Worm (Caenorhabditis elegans): Measurements from ENCODE around the gene Y116A8C.465.

Gene Y116A8C.465

ce11 chrIV:17096168-17096567 lies 31.1 kb downstream of the Y116A8C.465 start, which contains the start of gene Y116A8C.27:
TSS of gene Y116A8C.27 (minus strand) at chrIV:17096268.
- no peak for TF ChIP-seq flt-1 (GFP tag; IDR thresholded peaks at IDR 0.05)
- no peak for TF ChIP-seq ztf-23 (GFP tag; IDR thresholded peaks at IDR 0.05)

ce11 chrIV:17099113-17099512 lies 34.1 kb downstream of the Y116A8C.465 start:
- TF ChIP-seq cog-1 (tag; optimal IDR thresholded peaks at IDR 0.05) (no peak), med-1 (GFP tag; optimal IDR thresholded peaks at IDR 0.05; ENCODE audit: insufficient read depth) (no peak), ref-1 (GFP tag; conservative IDR thresholded peaks at IDR 0.05) (0 out of 2 replicates have a peak, but pooled peaks have one; percentile 23), ztf-29 (GFP tag; IDR thresholded peaks at IDR 0.05) (no peak), ztf-23 (GFP tag; IDR thresholded peaks at IDR 0.05) (no peak), tab-1 (GFP tag; IDR thresholded peaks at IDR 0.05) (no peak), flt-1 (GFP tag; IDR thresholded peaks at IDR 0.05) (no peak), klf-2 (GFP tag; conservative IDR thresholded peaks at IDR 0.05) (0 out of 2 replicates have a peak, but pooled peaks have one; percentile 3), T22C8.4 (GFP tag; IDR thresholded peaks at IDR 0.05) (no peak)

- TF ChIP-seq cog-1 (tag; optimal IDR thresholded peaks at IDR 0.05): no peak
- no peak for TF ChIP-seq klf-2 (GFP tag; conservative IDR thresholded peaks at IDR 0.05)
- TF ChIP-seq tab-1 (GFP tag; IDR thresholded peaks at IDR 0.05): no peak
- TF ChIP-seq ref-1 (GFP tag; conservative IDR thresholded peaks at IDR 0.05): no peak
- no peak for TF ChIP-seq flt-1 (GFP tag; IDR thresholded peaks at IDR 0.05)
- TF ChIP-seq ztf-29 (GFP tag; IDR thresholded peaks at IDR 0.05): no peak
- no peak for TF ChIP-seq med-1 (GFP tag; optimal IDR thresholded peaks at IDR 0.05; ENCODE audit: insufficient read depth)
- no peak for TF ChIP-seq T22C8.4 (GFP tag; IDR thresholded peaks at IDR 0.05)
- no peak for TF ChIP-seq ztf-23 (GFP tag; IDR thresholded peaks at IDR 0.05)
Measured at ce11 chrIV:17100148-17100547, 35.1 kb downstream of the Y116A8C.465 start, which contains the start of gene bca-2. TSS of gene bca-2 (minus strand) at chrIV:17100248.

ce11 chrIV:17100628-17101338 lies 35.7 kb downstream of the Y116A8C.465 start:
- TF ChIP-seq cog-1 (tag; optimal IDR thresholded peaks at IDR 0.05): no peak
- TF ChIP-seq med-1 (GFP tag; optimal IDR thresholded peaks at IDR 0.05; ENCODE audit: insufficient read depth): no peak
- no peak for TF ChIP-seq ref-1 (GFP tag; conservative IDR thresholded peaks at IDR 0.05)
- TF ChIP-seq tab-1 (GFP tag; IDR thresholded peaks at IDR 0.05): no peak
- TF ChIP-seq ztf-29 (GFP tag; IDR thresholded peaks at IDR 0.05): no peak
- TF ChIP-seq ztf-23 (GFP tag; IDR thresholded peaks at IDR 0.05): no peak
- no peak for TF ChIP-seq klf-2 (GFP tag; conservative IDR thresholded peaks at IDR 0.05)
- no peak for TF ChIP-seq flt-1 (GFP tag; IDR thresholded peaks at IDR 0.05)
- TF ChIP-seq T22C8.4 (GFP tag; IDR thresholded peaks at IDR 0.05): no peak

- TF ChIP-seq klf-2 (GFP tag; conservative IDR thresholded peaks at IDR 0.05): no peak
- TF ChIP-seq cog-1 (tag; optimal IDR thresholded peaks at IDR 0.05): no peak
- TF ChIP-seq T22C8.4 (GFP tag; IDR thresholded peaks at IDR 0.05): no peak
- no peak for TF ChIP-seq flt-1 (GFP tag; IDR thresholded peaks at IDR 0.05)
- TF ChIP-seq ztf-23 (GFP tag; IDR thresholded peaks at IDR 0.05): no peak
- TF ChIP-seq ref-1 (GFP tag; conservative IDR thresholded peaks at IDR 0.05): no peak
- TF ChIP-seq ztf-29 (GFP tag; IDR thresholded peaks at IDR 0.05): no peak
- TF ChIP-seq tab-1 (GFP tag; IDR thresholded peaks at IDR 0.05): no peak
- no peak for TF ChIP-seq med-1 (GFP tag; optimal IDR thresholded peaks at IDR 0.05; ENCODE audit: insufficient read depth)
Measured at ce11 chrIV:17103116-17103515, 38.1 kb downstream of the Y116A8C.465 start.

- TF ChIP-seq med-1 (GFP tag; optimal IDR thresholded peaks at IDR 0.05; ENCODE audit: insufficient read depth) (no peak), ztf-29 (GFP tag; IDR thresholded peaks at IDR 0.05) (no peak), cog-1 (tag; optimal IDR thresholded peaks at IDR 0.05) (no peak), ref-1 (GFP tag; conservative IDR thresholded peaks at IDR 0.05) (no peak), klf-2 (GFP tag; conservative IDR thresholded peaks at IDR 0.05) (no peak), T22C8.4 (GFP tag; IDR thresholded peaks at IDR 0.05) (no peak), tab-1 (GFP tag; IDR thresholded peaks at IDR 0.05) (no peak), flt-1 (GFP tag; IDR thresholded peaks at IDR 0.05) (no peak), ztf-23 (GFP tag; IDR thresholded peaks at IDR 0.05) (no peak)
Measured at ce11 chrIV:17103615-17104014, 38.6 kb downstream of the Y116A8C.465 start, which contains the start of gene Y116A8C.30. TSS of gene Y116A8C.30 (minus strand) at chrIV:17103715.

- TF ChIP-seq ztf-29 (GFP tag; IDR thresholded peaks at IDR 0.05) (no peak), klf-2 (GFP tag; conservative IDR thresholded peaks at IDR 0.05) (no peak), cog-1 (tag; optimal IDR thresholded peaks at IDR 0.05) (no peak), tab-1 (GFP tag; IDR thresholded peaks at IDR 0.05) (no peak), ztf-23 (GFP tag; IDR thresholded peaks at IDR 0.05) (no peak)
Measured at ce11 chrIV:17104157-17104872, 39.3 kb downstream of the Y116A8C.465 start.

ce11 chrIV:17105578-17105977 lies 40.5 kb downstream of the Y116A8C.465 start:
- TF ChIP-seq flt-1 (GFP tag; IDR thresholded peaks at IDR 0.05) (no peak), T22C8.4 (GFP tag; IDR thresholded peaks at IDR 0.05) (no peak), med-1 (GFP tag; optimal IDR thresholded peaks at IDR 0.05; ENCODE audit: insufficient read depth) (no peak), ztf-29 (GFP tag; IDR thresholded peaks at IDR 0.05) (no peak), ztf-23 (GFP tag; IDR thresholded peaks at IDR 0.05) (no peak), ref-1 (GFP tag; conservative IDR thresholded peaks at IDR 0.05) (no peak), klf-2 (GFP tag; conservative IDR thresholded peaks at IDR 0.05) (no peak), tab-1 (GFP tag; IDR thresholded peaks at IDR 0.05) (no peak)

- TF ChIP-seq ztf-23 (GFP tag; IDR thresholded peaks at IDR 0.05) (0 out of 2 replicates have a peak, but pooled peaks have one; percentile 33), ref-1 (GFP tag; conservative IDR thresholded peaks at IDR 0.05) (no peak), flt-1 (GFP tag; IDR thresholded peaks at IDR 0.05) (peak; percentile 78), med-1 (GFP tag; optimal IDR thresholded peaks at IDR 0.05; ENCODE audit: insufficient read depth) (no peak), klf-2 (GFP tag; conservative IDR thresholded peaks at IDR 0.05) (0 out of 2 replicates have a peak, but pooled peaks have one; percentile 51), T22C8.4 (GFP tag; IDR thresholded peaks at IDR 0.05) (peak; percentile 39; the same call in 1 of the 2 replicates)
Measured at ce11 chrIV:17108200-17108599, 43.2 kb downstream of the Y116A8C.465 start.
